Worm (Caenorhabditis elegans): ENCODE results near the gene F14H3.15.

DNA sequence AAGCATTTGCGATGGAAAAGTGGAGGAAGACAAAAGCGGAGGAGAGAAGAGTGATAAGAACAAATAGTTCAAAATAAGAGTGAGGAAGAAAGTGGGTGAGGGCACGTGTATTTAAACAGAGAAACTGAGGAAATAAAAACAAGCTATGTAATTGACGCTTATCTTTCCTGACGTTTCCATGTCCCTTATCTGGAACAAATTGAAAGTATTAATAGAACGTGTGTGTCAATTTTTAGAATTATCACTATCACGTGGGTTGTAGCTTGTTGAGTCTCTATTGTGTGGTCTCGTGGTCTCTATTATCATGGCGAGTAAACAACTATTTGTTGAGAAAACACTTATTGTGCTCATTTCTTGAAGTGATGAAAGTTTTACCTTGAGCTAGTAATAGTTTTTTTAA is 14.2 kb downstream of the F14H3.15 start, which contains the start of gene T10C6.15:
- TF ChIP-seq aly-2 (tag; optimal IDR thresholded peaks at IDR 0.05) (no peak), ama-1 (optimal IDR thresholded peaks at IDR 0.05) (no peak), ZK337.2 (GFP tag; IDR thresholded peaks at IDR 0.05) (no peak), lsy-2 (tag; optimal IDR thresholded peaks at IDR 0.05) (no peak), ces-1 (GFP tag; optimal IDR thresholded peaks at IDR 0.05) (no peak), tra-1 (GFP tag; IDR thresholded peaks at IDR 0.05) (peak; percentile 69)
